Worm (Caenorhabditis elegans): ENCODE results near the gene ncam-1.

DNA sequence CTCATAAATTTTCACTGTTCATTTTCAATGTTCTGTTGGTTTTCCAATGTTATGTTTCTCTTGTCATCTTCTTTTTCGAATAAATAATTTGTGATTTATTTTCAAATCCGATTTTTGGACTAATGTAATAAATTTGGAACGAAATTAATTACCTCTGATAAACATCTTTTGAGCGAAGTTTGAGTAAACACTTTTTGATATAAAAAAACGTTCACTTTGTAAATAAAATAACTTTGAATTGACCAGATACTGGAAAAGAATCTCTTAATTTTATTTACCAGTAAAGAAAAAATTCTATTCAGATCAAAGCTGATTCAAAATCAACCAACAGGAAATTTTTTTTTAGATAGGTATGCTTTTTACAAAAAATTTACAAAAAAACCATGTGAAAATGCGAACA, 19.9 kb upstream of the ncam-1 start, which contains the start of gene lgc-32:
- TF ChIP-seq flt-1 (GFP tag; IDR thresholded peaks at IDR 0.05): no peak
- no peak for TF ChIP-seq ztf-23 (GFP tag; IDR thresholded peaks at IDR 0.05)
- no peak for TF ChIP-seq ref-1 (GFP tag; conservative IDR thresholded peaks at IDR 0.05)
- no peak for TF ChIP-seq med-1 (GFP tag; optimal IDR thresholded peaks at IDR 0.05; ENCODE audit: insufficient read depth)
- no peak for TF ChIP-seq tab-1 (GFP tag; IDR thresholded peaks at IDR 0.05)
